Worm (Caenorhabditis elegans): ENCODE measurements around the gene Y38C1BA.4.

Y38C1BA.4 gene

DNA sequence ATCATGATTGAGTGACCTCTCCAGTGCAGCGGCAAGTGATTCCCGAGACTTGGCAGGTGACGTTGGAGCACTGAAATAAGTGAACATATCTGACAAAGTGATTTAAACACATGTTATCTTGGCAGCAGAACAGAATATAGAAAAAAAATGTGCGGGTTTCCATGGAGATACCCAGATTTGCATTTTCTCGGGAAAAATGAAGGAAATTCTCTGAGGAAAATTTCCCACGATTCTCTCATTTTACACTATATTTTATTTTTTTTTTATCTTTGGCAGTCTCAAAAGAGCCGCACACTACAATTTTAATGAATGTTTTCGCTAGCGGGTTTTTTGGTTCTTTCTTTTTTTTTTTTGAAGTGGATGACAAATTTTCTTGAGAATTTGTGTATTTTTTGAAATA is 7.8 kb upstream of the Y38C1BA.4 start:
- TF ChIP-seq mbf-1 (tag; optimal IDR thresholded peaks at IDR 0.05) (no peak), elt-3 (tag; optimal IDR thresholded peaks at IDR 0.05) (no peak), ceh-82 (tag; optimal IDR thresholded peaks at IDR 0.05) (no peak), lin-11 (tag; optimal IDR thresholded peaks at IDR 0.05) (no peak), alr-1 (tag; optimal IDR thresholded peaks at IDR 0.05) (no peak), nhr-77 (tag; optimal IDR thresholded peaks at IDR 0.05) (no peak), sma-3 (GFP tag; optimal IDR thresholded peaks at IDR 0.05) (no peak), R02D3.7 (tag; optimal IDR thresholded peaks at IDR 0.05) (no peak), nhr-129 (tag; optimal IDR thresholded peaks at IDR 0.05) (no peak), sem-4 (tag; optimal IDR thresholded peaks at IDR 0.05) (no peak), zag-1 (tag; optimal IDR thresholded peaks at IDR 0.05) (no peak), unc-62 (GFP tag; optimal IDR thresholded peaks at IDR 0.05) (no peak), snpc-4 (tag; optimal IDR thresholded peaks at IDR 0.05) (no peak), nhr-23 (tag; optimal IDR thresholded peaks at IDR 0.05) (no peak), ztf-11 (tag; optimal IDR thresholded peaks at IDR 0.05) (no peak)

DNA sequence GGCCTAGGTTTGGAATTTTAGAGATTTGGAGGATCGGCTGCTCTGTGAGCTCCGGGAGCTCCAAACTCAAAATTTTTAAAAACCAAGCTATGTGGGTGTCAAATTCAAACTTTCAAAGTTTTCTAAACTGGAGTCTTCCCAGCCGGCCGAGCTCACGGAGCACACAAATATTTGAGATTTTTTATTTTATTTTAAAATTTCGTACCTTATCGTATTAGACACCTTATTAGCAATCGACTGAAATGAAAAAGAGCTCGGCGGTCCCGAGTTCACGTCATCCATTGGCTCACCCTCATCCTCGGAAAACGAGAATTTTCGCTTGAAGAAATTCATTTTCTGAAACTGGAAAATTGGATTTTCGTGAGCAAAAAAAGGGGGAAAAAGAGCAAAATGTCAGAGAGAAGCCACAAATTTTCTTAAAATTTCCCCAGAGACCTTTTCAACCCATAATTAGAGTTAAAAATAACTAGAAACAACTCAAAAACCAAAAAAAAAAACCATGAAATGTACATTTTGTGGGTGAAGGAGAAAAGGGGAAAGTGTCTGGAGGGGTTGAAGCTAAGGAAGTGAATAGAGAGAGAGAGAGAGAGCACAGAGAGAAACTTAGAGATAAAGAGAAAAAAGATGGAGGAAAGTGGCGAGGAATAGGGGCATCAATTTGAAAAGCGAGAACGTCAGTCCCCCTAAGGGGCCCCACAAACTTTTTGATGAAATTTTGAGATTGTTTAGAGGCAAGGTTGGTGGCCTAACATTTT is 6.7 kb upstream of the Y38C1BA.4 start, which contains the start of gene snn-1:
snn-1 (minus strand) TSS at position 355 of the 755 bp plus-strand sequence.
- TF ChIP-seq mbf-1 (tag; optimal IDR thresholded peaks at IDR 0.05) (no peak), C34F6.9 (tag; optimal IDR thresholded peaks at IDR 0.05) (peak; percentile 13), unc-55 (GFP tag; optimal IDR thresholded peaks at IDR 0.05) (peak; percentile 36), nhr-12 (tag; optimal IDR thresholded peaks at IDR 0.05) (no peak), lsy-2 (tag; optimal IDR thresholded peaks at IDR 0.05) (peak in 1 of 2 experiments; percentile 20), peb-1 (tag; optimal IDR thresholded peaks at IDR 0.05) (no peak)

DNA sequence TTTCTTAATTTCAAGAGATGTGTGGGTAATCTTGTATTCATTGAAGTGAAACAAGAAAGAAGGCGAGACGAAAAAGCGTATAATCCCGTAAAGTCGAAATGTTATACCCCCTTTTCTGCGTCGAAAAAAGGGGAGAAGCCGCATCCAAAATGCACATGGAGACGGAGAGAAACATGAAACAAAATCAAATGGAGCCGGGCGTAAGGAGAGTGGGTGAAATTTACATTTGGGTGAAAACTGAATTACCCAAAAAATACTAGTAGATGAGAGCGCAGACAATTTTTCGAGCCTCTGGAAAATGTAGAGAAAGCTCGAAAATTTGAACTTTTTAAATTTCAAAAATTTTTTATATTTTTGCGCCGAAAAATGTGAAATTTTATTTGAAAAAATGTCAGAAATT is 5.4 kb upstream of the Y38C1BA.4 start:
- TF ChIP-seq unc-55 (GFP tag; optimal IDR thresholded peaks at IDR 0.05) = peak; percentile 81
- TF ChIP-seq ZK546.5 (tag; optimal IDR thresholded peaks at IDR 0.05) = no peak

DNA sequence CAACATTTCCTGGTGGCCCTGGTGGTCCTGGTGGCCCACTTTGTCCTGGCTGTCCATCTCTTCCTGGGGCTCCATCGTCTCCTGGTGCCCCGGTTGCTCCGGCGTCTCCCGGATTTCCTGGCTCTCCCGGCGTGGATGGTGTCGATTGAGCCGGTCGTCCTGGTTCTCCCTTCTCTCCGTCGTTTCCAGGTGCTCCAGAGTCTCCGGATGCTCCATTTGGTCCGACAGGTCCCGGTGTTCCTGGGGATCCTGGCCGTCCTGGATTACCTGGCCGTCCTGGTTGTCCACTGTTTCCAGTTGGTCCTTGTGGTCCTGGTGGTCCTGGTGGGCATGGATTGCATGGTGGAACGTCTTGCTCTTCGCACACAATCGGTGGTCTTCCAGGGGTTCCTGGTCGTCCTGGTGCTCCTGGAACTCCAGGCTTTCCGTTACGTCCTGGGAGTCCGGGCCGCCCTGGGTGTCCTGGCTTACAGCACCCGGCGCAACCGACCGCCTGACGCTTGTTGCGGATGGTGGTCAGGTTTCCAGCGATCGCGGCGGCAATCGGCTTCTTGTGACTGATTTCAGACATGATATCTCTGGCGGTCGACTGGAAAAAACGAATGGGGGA is 3.1 kb upstream of the Y38C1BA.4 start:
- TF ChIP-seq aly-2 (tag; optimal IDR thresholded peaks at IDR 0.05) (no peak), unc-62 (GFP tag; optimal IDR thresholded peaks at IDR 0.05) (no peak), ama-1 (optimal IDR thresholded peaks at IDR 0.05) (no peak), nhr-25 (tag; optimal IDR thresholded peaks at IDR 0.05) (no peak), zag-1 (tag; optimal IDR thresholded peaks at IDR 0.05) (no peak), ztf-4 (tag; optimal IDR thresholded peaks at IDR 0.05) (no peak), nhr-12 (tag; optimal IDR thresholded peaks at IDR 0.05) (no peak), lin-11 (tag; optimal IDR thresholded peaks at IDR 0.05) (no peak), elt-3 (tag; optimal IDR thresholded peaks at IDR 0.05) (no peak), ztf-11 (tag; optimal IDR thresholded peaks at IDR 0.05) (no peak), lin-13 (GFP tag; optimal IDR thresholded peaks at IDR 0.05) (no peak), mdl-1 (tag; optimal IDR thresholded peaks at IDR 0.05) (no peak), nhr-6 (tag; optimal IDR thresholded peaks at IDR 0.05) (no peak), nhr-129 (tag; optimal IDR thresholded peaks at IDR 0.05) (no peak), ZK546.5 (tag; optimal IDR thresholded peaks at IDR 0.05) (no peak), Y55F3AM.14 (GFP tag; optimal IDR thresholded peaks at IDR 0.05) (no peak), blmp-1 (tag; optimal IDR thresholded peaks at IDR 0.05; ENCODE audit: insufficient read depth) (no peak)

DNA sequence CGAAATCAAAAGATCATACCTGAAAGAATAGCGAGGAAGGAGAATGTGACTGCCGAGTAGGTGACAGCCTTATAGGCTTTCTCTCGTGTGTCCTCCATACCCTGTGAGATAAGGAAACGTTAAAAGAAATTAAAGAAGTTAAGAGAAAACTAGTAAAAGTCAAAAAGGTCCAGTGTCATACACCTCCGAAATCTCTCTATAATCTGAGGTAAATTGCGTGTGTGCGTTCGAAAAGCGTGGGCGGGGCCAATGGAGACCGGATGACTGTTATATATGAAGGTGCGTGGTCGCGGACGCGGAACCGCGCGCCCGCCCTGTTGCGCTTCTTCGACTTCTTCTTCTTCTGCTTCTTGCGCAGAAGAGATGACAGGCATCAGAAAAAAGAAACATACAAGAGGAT is 1.5 kb upstream of the Y38C1BA.4 start, which contains the start of gene col-109:
col-109 (minus strand) TSS at position 101 of the 400 bp plus-strand sequence.
- TF ChIP-seq ztf-11 (tag; optimal IDR thresholded peaks at IDR 0.05) (no peak), nhr-129 (tag; optimal IDR thresholded peaks at IDR 0.05) (no peak), nhr-21 (tag; optimal IDR thresholded peaks at IDR 0.05) (no peak), F13H6.1 (tag; optimal IDR thresholded peaks at IDR 0.05) (no peak), ceh-82 (tag; optimal IDR thresholded peaks at IDR 0.05) (no peak), blmp-1 (tag; optimal IDR thresholded peaks at IDR 0.05; ENCODE audit: insufficient read depth) (no peak), mbf-1 (tag; optimal IDR thresholded peaks at IDR 0.05) (no peak), nhr-23 (tag; optimal IDR thresholded peaks at IDR 0.05) (no peak), unc-39 (tag; optimal IDR thresholded peaks at IDR 0.05) (no peak), nhr-237 (tag; optimal IDR thresholded peaks at IDR 0.05) (no peak), gmeb-1 (tag; optimal IDR thresholded peaks at IDR 0.05) (no peak)

All from whole organism, L2 larva.